Fruit fly (Drosophila melanogaster) Kc167 (cell line): Measurements from ENCODE around the gene Rab3-GAP.

Experiments used
- Myc ChIP-seq: fragments of >200 bp; optimal IDR thresholded peaks from 2 replicates; lab custom pipeline; 2017; ENCODE audit warnings: missing external identifiers
- Sin3A ChIP-seq: fragments of >200 bp; optimal IDR thresholded peaks from 2 replicates; lab custom pipeline; 2018; ENCODE audit warnings: missing external identifiers
- h ChIP-seq: fragments of >200 bp; optimal IDR thresholded peaks from 3 replicates; lab custom pipeline; 2018; ENCODE audit warnings: missing external identifiers
- insv ChIP-seq: fragments of >200 bp; optimal IDR thresholded peaks from 3 replicates; lab custom pipeline; 2018; ENCODE audit warnings: missing external identifiers
- psq ChIP-seq: fragments of >200 bp; optimal IDR thresholded peaks from 2 replicates; lab custom pipeline; 2017; ENCODE audit warnings: missing external identifiers
- ttk ChIP-seq: sonication (Bioruptor generic); optimal IDR thresholded peaks from 2 replicates; lab custom pipeline; 2017; ENCODE audit warnings: missing external identifiers

Rab3-GAP gene

DNA sequence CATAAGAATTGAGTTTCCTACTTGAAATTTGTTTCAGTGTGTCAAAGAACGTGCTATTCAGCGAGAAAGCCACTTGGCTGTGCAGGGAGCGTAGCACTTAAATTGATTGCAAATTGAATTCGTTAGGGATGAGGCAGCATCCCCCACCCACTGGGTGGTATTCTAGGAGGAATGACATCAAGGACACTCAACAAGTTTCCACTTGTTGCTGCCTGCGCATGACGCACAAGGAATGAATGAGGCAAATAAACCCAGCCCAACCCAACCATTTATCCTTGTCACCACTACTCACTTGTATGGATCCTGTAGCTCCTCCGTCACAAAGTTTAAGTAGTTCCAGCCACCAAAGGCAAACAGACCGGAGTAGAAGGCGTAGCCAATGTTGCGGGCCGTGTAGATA is 9.6 kb downstream of the Rab3-GAP start:
- TF ChIP-seq Myc (lab: Kevin White, UChicago) (no peak), h (lab: Kevin White, UChicago) (no peak), Sin3A (lab: Kevin White, UChicago) (no peak), ttk (lab: Kevin White, UChicago) (no peak), insv (lab: Kevin White, UChicago) (no peak), psq (lab: Kevin White, UChicago) (no peak)

DNA sequence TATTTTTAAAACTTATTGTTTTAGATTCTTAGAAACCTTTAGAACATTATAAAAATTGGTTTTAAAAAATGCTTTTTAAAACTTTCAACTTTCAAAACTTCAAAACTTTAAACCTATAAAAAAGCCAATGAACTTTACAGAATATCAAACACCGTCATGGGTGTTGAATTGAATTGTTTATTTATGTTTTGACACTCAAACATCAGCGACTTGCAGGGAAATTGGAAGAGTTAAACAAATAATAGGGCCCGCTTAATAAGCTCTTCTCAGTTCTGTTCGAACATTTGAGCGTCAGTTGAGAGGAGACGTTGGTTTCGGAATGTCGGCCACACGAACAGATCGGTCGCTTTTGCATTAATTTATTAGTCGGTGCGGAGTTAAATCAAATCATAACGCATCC is 13.9 kb downstream of the Rab3-GAP start, which contains the start of gene PLCXD:
PLCXD (plus strand) TSS at position 286 of the 400 bp plus-strand sequence.
- TF ChIP-seq Myc (lab: Kevin White, UChicago) (no peak), psq (lab: Kevin White, UChicago) (no peak), insv (lab: Kevin White, UChicago) (no peak), ttk (lab: Kevin White, UChicago) (no peak), h (lab: Kevin White, UChicago) (no peak), Sin3A (lab: Kevin White, UChicago) (no peak)

DNA sequence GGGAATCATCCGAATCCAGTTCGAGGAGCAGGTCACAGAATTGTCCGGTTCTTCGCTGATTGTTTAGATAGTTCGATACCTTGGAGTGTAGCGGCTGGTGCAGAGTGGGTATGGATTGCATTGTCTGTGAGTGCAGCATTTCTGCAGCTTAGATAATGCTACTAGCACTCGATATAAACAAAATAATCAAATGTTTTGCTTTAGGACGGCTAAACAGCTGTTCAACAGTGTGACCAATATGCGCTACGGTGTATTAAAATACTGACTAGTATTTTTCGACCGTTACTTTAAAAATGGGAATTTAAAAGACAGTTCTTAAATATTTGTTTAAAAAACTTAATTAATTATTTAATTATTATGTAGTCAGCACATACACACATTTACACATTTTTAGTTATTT is 14.3 kb downstream of the Rab3-GAP start, which contains the start of gene Plzf:
Plzf (minus strand) TSS at position 196 of the 400 bp plus-strand sequence.
- TF ChIP-seq h (lab: Kevin White, UChicago), result no peak
- TF ChIP-seq psq (lab: Kevin White, UChicago), result no peak
- TF ChIP-seq insv (lab: Kevin White, UChicago), result no peak
- TF ChIP-seq ttk (lab: Kevin White, UChicago), result no peak
- no peak for TF ChIP-seq Sin3A (lab: Kevin White, UChicago)
- TF ChIP-seq Myc (lab: Kevin White, UChicago), result no peak

DNA sequence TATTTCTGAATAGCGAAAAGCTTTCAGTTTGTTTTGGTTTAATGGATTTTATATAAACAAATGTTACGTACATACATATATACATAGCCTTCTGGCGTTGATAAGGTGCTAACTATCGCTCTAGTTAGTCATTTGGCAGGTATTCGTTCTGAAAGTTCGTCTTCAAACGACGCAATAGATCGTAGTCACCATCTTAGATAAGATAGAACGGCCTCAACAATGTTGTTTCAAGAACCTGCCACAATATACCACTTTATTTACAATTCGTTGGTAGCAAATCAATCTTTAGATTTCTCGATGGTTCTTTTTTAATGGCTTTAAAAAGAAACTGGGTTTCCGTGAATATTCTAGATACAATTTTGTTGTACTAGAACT is 16.1 kb downstream of the Rab3-GAP start:
- no peak for TF ChIP-seq Sin3A (lab: Kevin White, UChicago)
- no peak for TF ChIP-seq ttk (lab: Kevin White, UChicago)
- no peak for TF ChIP-seq psq (lab: Kevin White, UChicago)
- no peak for TF ChIP-seq insv (lab: Kevin White, UChicago)
- no peak for TF ChIP-seq h (lab: Kevin White, UChicago)
- no peak for TF ChIP-seq Myc (lab: Kevin White, UChicago)

DNA sequence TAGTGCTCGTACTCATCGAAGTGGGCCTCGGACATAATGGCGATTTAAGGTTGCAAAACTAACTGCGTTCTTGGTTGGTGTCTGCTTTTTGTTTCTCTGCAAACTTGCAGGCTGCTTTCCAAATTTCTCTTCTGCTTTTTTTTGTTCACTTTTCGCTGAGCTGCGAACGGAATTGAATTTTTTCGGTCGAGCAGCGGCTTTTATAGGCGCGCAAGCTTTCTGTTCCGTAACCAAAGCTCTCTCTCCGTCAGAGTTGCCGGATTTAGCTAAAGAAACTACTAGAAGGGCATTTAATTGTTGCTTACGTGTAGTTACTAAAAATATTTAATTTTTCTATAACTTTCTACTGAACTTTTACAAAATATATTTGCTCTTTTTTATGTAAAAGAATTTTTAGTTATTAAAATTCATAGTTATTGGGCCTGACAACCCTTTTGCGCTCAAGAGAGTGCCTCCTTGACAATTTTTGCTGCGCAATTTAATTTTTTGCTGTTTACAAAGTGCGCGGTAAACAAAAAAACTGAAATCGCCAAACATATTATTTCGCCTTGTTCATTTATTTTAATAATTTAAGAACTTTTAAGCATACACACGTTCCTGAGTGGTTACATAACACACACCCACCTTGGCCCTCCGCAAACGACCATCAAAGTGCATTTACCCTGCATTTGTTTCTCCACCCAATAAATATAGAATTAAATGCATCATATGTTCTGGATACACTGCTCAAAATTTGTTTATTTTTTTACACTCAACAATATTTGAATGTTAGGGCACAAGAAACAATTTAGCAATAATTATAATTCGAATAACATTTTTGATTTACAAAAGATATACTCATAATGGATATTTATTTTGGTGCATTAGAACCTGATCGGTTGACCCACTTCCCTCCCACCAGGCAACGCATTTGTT is 16.8 kb downstream of the Rab3-GAP start, which contains the start of gene CG6770:
CG6770 (minus strand) TSS at position 178 of the 915 bp plus-strand sequence.
- TF ChIP-seq Myc (lab: Kevin White, UChicago), result no peak
- TF ChIP-seq insv (lab: Kevin White, UChicago), result no peak
- no peak for TF ChIP-seq ttk (lab: Kevin White, UChicago)
- TF ChIP-seq h (lab: Kevin White, UChicago), result no peak
- no peak for TF ChIP-seq psq (lab: Kevin White, UChicago)
- no peak for TF ChIP-seq Sin3A (lab: Kevin White, UChicago)

DNA sequence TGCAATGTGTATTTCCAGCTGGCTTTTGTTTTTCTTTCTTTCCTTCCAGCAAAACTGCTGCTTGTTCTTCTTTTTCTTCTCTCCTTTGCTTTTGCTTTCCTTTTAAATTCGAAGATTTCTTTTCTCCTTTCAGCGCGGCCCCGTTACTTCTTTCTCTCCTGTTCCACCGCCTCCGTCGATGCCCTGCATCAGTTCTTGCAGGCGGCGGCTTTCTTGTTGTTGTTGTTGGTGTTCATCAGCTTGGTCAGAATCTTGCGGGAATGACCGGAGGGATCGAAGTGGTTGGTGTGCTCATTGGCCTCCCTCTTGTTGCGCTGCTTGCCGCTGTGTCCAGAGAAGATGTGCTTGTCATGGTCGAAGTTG is 17.4 kb downstream of the Rab3-GAP start:
- TF ChIP-seq insv (lab: Kevin White, UChicago) (no peak), psq (lab: Kevin White, UChicago) (no peak), ttk (lab: Kevin White, UChicago) (no peak), Sin3A (lab: Kevin White, UChicago) (no peak), Myc (lab: Kevin White, UChicago) (no peak), h (lab: Kevin White, UChicago) (no peak)

DNA sequence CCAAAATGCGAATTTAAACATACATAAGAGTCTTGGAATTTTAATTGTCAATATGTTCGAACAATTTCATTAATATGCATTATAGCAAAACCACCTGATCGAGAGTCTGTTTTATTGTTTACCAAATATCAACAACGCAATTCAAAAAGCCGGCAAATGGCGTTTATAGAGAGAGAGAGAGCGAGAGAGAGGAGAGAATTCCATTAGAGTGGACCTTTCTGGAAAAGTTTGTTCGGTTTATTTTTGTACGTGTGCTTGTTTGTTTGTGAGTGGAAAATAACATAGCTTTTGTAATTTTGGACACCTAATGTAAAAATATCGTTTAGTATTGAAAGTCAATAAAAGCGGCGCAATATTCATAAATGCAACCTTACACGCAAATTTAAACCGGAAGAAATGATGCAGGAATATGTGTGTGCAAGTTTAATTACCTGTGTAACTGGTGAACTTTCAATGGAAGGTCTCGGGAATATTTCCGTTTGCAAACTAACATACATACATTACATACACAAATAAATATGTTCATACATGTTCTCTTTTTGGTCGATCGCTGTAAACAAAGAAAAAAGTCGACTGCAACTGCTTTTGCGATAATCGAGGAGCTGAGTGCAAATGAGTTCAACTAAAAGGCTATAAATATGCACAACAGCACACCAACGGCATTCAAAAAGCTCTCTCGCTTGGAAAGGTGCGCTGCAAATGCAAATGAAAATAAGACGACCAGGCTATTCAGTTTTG is 18.2 kb downstream of the Rab3-GAP start, which contains the start of gene CG6785:
CG6785 (minus strand) TSS at position 588 of the 738 bp plus-strand sequence.
- no peak for TF ChIP-seq h (lab: Kevin White, UChicago)
- TF ChIP-seq psq (lab: Kevin White, UChicago), result no peak
- TF ChIP-seq ttk (lab: Kevin White, UChicago), result no peak
- TF ChIP-seq Myc (lab: Kevin White, UChicago), result no peak
- no peak for TF ChIP-seq Sin3A (lab: Kevin White, UChicago)
- TF ChIP-seq insv (lab: Kevin White, UChicago), result no peak

DNA sequence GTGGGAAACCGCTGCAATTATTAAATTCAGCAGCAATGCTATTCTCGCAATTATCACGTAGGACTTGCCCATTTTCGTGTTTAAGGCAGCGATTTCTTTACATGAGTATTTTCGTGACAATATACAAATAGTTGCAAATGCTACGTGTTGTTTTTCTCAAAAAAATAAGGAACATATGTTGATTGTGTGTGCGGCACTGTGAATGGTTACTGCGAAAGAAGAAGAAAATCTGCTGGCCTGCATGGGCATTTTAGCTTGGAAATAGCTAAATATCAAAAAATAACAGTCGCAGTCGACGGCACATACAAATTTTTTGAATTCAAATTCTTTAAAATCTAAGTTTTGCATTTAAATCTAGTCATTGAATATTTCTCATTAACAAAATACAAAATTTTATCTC is 22.5 kb downstream of the Rab3-GAP start, which contains the start of gene CG6766:
CG6766 (minus strand) TSS at position 180 of the 400 bp plus-strand sequence.
- no peak for TF ChIP-seq ttk (lab: Kevin White, UChicago)
- no peak for TF ChIP-seq Sin3A (lab: Kevin White, UChicago)
- no peak for TF ChIP-seq insv (lab: Kevin White, UChicago)

DNA sequence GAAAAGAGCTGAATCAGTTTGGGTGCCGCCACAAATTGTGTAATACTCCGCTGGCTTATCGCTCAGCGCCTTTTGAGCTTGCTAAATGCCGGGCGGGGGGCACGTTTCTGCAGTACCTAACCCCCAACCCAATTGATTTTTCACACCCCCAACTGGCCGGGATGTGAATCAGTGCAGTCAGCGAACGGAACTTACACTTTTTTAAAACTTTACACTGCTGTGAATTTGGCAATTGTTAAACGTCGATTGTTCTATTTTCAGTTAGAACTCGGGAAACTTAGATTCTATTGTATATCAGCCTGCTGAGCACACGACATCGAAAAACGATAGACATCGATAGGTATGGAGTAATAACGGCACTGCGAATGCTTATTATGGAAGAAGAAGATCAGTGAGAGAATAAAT is 24.8 kb downstream of the Rab3-GAP start, which contains the start of gene Tom70:
Tom70 (minus strand) TSS at position 335 of the 405 bp plus-strand sequence.
- TF ChIP-seq insv (lab: Kevin White, UChicago) (no peak), h (lab: Kevin White, UChicago) (no peak), ttk (lab: Kevin White, UChicago) (no peak), psq (lab: Kevin White, UChicago) (no peak), Sin3A (lab: Kevin White, UChicago) (no peak), Myc (lab: Kevin White, UChicago) (no peak)

DNA sequence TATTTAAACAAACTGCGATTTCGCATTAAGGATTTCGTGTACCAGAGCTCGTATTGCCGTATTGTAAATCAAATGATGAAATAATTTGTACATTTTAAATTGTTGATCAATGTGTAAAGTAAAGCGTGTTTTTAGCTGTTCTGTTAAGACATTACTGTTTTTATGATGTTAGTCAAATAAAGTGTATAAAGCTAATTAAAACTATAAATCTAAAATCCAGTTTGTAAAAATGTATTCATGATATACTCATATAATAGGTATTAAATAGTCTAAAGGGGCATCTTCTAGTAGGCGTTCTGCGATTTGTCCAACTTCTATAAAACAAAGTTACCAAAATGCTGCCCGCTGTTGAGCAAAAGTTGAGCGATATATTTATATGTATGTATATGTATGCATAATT is 29.1 kb downstream of the Rab3-GAP start, which contains the start of gene CG18788:
CG18788 (plus strand) TSS at position 301 of the 400 bp plus-strand sequence.
- TF ChIP-seq ttk (lab: Kevin White, UChicago) (no peak), psq (lab: Kevin White, UChicago) (no peak), h (lab: Kevin White, UChicago) (no peak), Sin3A (lab: Kevin White, UChicago) (no peak), Myc (lab: Kevin White, UChicago) (no peak), insv (lab: Kevin White, UChicago) (no peak)
